Fruit fly (Drosophila melanogaster): ENCODE results near the gene CG17929.

The CG17929 gene

DNA sequence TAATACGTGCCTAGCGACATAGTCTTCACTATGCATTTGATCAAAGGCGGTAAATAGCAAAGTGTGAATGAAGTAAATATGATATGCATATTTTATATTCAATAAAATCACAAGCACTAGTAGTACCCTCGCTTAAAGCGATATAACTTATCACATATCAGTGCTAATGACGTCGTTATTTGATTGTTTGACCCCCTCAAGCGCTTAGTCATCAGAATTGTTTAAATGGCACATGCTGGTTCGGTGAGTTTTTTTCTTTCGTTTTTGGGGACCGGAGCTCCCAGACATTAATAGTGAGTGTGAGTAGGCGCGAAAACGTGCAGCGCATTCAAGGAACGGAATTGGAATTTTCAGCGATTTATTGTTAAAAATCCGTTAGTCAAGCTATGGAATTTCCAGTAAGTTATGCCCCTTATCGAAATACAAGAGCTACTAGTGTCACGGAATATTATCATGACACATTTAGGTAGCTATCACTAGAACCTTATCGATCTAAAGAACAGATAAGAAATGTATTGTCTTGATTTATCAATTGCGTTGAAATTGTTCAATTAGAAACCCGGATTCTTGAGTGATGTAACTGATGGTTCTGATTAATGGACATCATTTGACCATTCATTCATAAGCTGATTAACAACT lies 22.5 kb downstream of the CG17929 start:
- no peak for TF ChIP-seq Snoo (tag; optimal IDR thresholded peaks at IDR 0.05)
- no peak for TF ChIP-seq CG10348 (GFP tag; IDR thresholded peaks at IDR 0.05)
- no peak for TF ChIP-seq CG34367 (tag; optimal IDR thresholded peaks at IDR 0.05)
- no peak for TF ChIP-seq Pif1B (GFP tag; optimal IDR thresholded peaks at IDR 0.05)
- TF ChIP-seq D1 (tag; optimal IDR thresholded peaks at IDR 0.05), result no peak
- no peak for TF ChIP-seq Pif1A (GFP tag; optimal IDR thresholded peaks at IDR 0.05)
- no peak for TF ChIP-seq EcR (GFP tag; optimal IDR thresholded peaks at IDR 0.05)
- TF ChIP-seq CG12605 (GFP tag; IDR thresholded peaks at IDR 0.05), result no peak
- TF ChIP-seq CG17806 (tag; optimal IDR thresholded peaks at IDR 0.05), result no peak
- no peak for TF ChIP-seq rn (GFP tag; IDR thresholded peaks at IDR 0.05)

- no peak for TF ChIP-seq CG17806 (tag; optimal IDR thresholded peaks at IDR 0.05)
- TF ChIP-seq D1 (tag; optimal IDR thresholded peaks at IDR 0.05), result no peak
- TF ChIP-seq CG4496 (GFP tag; IDR thresholded peaks at IDR 0.05), result no peak
- TF ChIP-seq EcR (GFP tag; optimal IDR thresholded peaks at IDR 0.05), result no peak
- no peak for TF ChIP-seq CG14655 (GFP tag; optimal IDR thresholded peaks at IDR 0.05)
- TF ChIP-seq fd96Ca (GFP tag; IDR thresholded peaks at IDR 0.05), result no peak
Observed at dm6 chr3R:16348289-16348688, 23.0 kb downstream of the CG17929 start.

- TF ChIP-seq Ets98B (GFP tag; IDR thresholded peaks at IDR 0.05), result 0 out of 2 replicates have a peak, but pooled peaks have one; percentile 6
- no peak for TF ChIP-seq Pif1B (GFP tag; optimal IDR thresholded peaks at IDR 0.05)
- no peak for TF ChIP-seq CG10348 (GFP tag; IDR thresholded peaks at IDR 0.05)
- no peak for TF ChIP-seq fd96Ca (GFP tag; IDR thresholded peaks at IDR 0.05)
- no peak for TF ChIP-seq D1 (tag; optimal IDR thresholded peaks at IDR 0.05)
- peak; percentile 24; the same call in 1 of the 3 replicates for TF ChIP-seq CG4496 (GFP tag; IDR thresholded peaks at IDR 0.05)
- no peak for TF ChIP-seq CG32121 (GFP tag; IDR thresholded peaks at IDR 0.05)
- TF ChIP-seq CG9948 (tag; optimal IDR thresholded peaks at IDR 0.05), result no peak
- TF ChIP-seq CG17806 (tag; optimal IDR thresholded peaks at IDR 0.05), result no peak
- TF ChIP-seq CG12605 (GFP tag; IDR thresholded peaks at IDR 0.05), result no peak
- no peak for TF ChIP-seq CG14655 (GFP tag; optimal IDR thresholded peaks at IDR 0.05)
- no peak for TF ChIP-seq CG15710 (tag; optimal IDR thresholded peaks at IDR 0.05)
- no peak for TF ChIP-seq CG8159 (tag; optimal IDR thresholded peaks at IDR 0.05)
- TF ChIP-seq CG34367 (tag; optimal IDR thresholded peaks at IDR 0.05), result no peak
- TF ChIP-seq Pif1A (GFP tag; optimal IDR thresholded peaks at IDR 0.05), result no peak
Observed at dm6 chr3R:16349111-16349655, 23.9 kb downstream of the CG17929 start, which contains the start of the genes CG14879 and Manf. Gene CG14879, minus strand, starts transcription at chr3R:16349226. Gene Manf, plus strand, starts transcription at chr3R:16349404.

- TF ChIP-seq CG14655 (GFP tag; optimal IDR thresholded peaks at IDR 0.05) (no peak), CG13204 (GFP tag; optimal IDR thresholded peaks at IDR 0.05) (no peak), CG17806 (tag; optimal IDR thresholded peaks at IDR 0.05) (no peak), fd96Ca (GFP tag; IDR thresholded peaks at IDR 0.05) (no peak), Pif1A (GFP tag; optimal IDR thresholded peaks at IDR 0.05) (no peak), CG8301 (tag; optimal IDR thresholded peaks at IDR 0.05) (no peak), Pif1B (GFP tag; optimal IDR thresholded peaks at IDR 0.05) (no peak), CG8159 (tag; optimal IDR thresholded peaks at IDR 0.05) (no peak), gl (tag; optimal IDR thresholded peaks at IDR 0.05) (no peak), CG32121 (GFP tag; IDR thresholded peaks at IDR 0.05) (no peak), D1 (tag; optimal IDR thresholded peaks at IDR 0.05) (no peak), CG10348 (GFP tag; IDR thresholded peaks at IDR 0.05) (no peak), CG9948 (tag; optimal IDR thresholded peaks at IDR 0.05) (no peak), CG34367 (tag; optimal IDR thresholded peaks at IDR 0.05) (no peak), CG15710 (tag; optimal IDR thresholded peaks at IDR 0.05) (no peak), CG12605 (GFP tag; IDR thresholded peaks at IDR 0.05) (no peak), Snoo (tag; optimal IDR thresholded peaks at IDR 0.05) (no peak), Ets98B (GFP tag; IDR thresholded peaks at IDR 0.05) (no peak), CG4496 (GFP tag; IDR thresholded peaks at IDR 0.05) (no peak)
Observed at dm6 chr3R:16350400-16350799, 25.1 kb downstream of the CG17929 start.

- no peak for TF ChIP-seq EcR (GFP tag; optimal IDR thresholded peaks at IDR 0.05)
- TF ChIP-seq CG13204 (GFP tag; optimal IDR thresholded peaks at IDR 0.05), result no peak
- TF ChIP-seq CG8301 (tag; optimal IDR thresholded peaks at IDR 0.05), result no peak
- no peak for TF ChIP-seq rn (GFP tag; IDR thresholded peaks at IDR 0.05)
- TF ChIP-seq Ets98B (GFP tag; IDR thresholded peaks at IDR 0.05), result no peak
- 0 out of 3 replicates have a peak, but pooled peaks have one; percentile 27 for TF ChIP-seq CG4496 (GFP tag; IDR thresholded peaks at IDR 0.05)
- TF ChIP-seq fd96Ca (GFP tag; IDR thresholded peaks at IDR 0.05), result no peak
- no peak for TF ChIP-seq CG15710 (tag; optimal IDR thresholded peaks at IDR 0.05)
- no peak for TF ChIP-seq CG32121 (GFP tag; IDR thresholded peaks at IDR 0.05)
Observed at dm6 chr3R:16351044-16351443, 25.8 kb downstream of the CG17929 start.

DNA sequence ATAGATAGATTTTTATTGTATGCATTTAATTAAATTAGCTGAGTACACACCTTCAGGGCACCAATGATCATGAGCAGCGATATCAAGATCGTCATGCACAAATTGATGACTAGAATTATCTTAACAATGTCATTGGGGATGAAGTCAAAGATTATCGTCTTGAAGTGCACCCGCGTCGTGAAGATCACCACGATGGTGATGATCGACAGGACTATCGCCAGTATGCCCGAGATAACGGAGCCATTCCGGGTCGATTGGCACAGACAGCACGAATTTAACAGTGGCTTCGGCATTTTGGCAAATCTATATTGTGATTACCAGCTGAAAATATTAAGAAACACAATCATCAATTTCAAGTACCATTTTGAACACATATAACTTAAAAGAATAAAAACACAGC lies 26.7 kb downstream of the CG17929 start:
- TF ChIP-seq Ets98B (GFP tag; IDR thresholded peaks at IDR 0.05) (no peak), CG12605 (GFP tag; IDR thresholded peaks at IDR 0.05) (no peak), CG10348 (GFP tag; IDR thresholded peaks at IDR 0.05) (no peak), gl (tag; optimal IDR thresholded peaks at IDR 0.05) (no peak), CG8301 (tag; optimal IDR thresholded peaks at IDR 0.05) (no peak), rn (GFP tag; IDR thresholded peaks at IDR 0.05) (no peak)

Data from whole organism, pupa.